Fruit fly (Drosophila melanogaster): ENCODE results near the gene cutlet.

The cutlet gene

DNA sequence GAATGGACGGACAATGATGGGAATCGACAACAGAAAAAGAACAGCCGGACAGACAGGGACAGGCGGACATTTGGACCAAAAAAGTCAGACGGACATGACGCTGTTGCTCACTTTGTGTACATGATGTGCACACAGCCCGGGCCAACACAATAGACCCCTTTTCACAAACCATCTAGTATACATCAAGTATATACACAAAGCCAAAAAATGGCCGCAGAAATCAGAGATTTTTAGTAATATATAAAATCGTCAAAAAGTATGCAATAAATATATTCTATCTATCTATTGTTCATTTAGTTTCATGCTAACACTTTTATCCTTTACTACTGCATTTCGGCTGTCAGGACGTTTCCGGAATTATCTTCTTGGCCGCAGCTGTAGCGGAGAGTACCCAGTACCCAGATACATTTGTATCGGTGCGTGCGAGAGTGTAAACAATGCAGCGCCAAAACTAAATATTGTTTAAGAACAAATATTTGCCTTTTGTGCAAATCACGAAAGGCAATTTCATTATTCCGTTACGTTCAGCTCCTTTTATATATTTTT lies 7.9 kb upstream of the cutlet start (continued):
- TF ChIP-seq mirr (GFP tag; optimal IDR thresholded peaks at IDR 0.05): no peak
- no peak for TF ChIP-seq CG6765 (GFP tag; optimal IDR thresholded peaks at IDR 0.05)
- no peak for TF ChIP-seq btn (GFP tag; optimal IDR thresholded peaks at IDR 0.05)
- TF ChIP-seq HLH4C (GFP tag; IDR thresholded peaks at IDR 0.05; ENCODE audit: partially characterized antibody): no peak
- no peak for TF ChIP-seq HLHmδ (GFP tag; optimal IDR thresholded peaks at IDR 0.05)
- TF ChIP-seq Sry-δ (GFP tag; optimal IDR thresholded peaks at IDR 0.05): no peak
- TF ChIP-seq CG13296 (GFP tag; optimal IDR thresholded peaks at IDR 0.05): peak; percentile 18
- no peak for TF ChIP-seq Sin3A (optimal IDR thresholded peaks at IDR 0.05)
- peak; percentile 22; the same call in 1 of the 3 replicates for TF ChIP-seq dysf (GFP tag; IDR thresholded peaks at IDR 0.05)
- no peak for TF ChIP-seq sc (optimal IDR thresholded peaks at IDR 0.05)
- no peak for TF ChIP-seq sc (GFP tag; optimal IDR thresholded peaks at IDR 0.05)
- no peak for TF ChIP-seq CG1647 (GFP tag; optimal IDR thresholded peaks at IDR 0.05)
- no peak for TF ChIP-seq pnt (GFP tag; optimal IDR thresholded peaks at IDR 0.05)
- TF ChIP-seq sob (GFP tag; IDR thresholded peaks at IDR 0.05): no peak
- no peak for TF ChIP-seq cg (GFP tag; optimal IDR thresholded peaks at IDR 0.05)
- no peak for TF ChIP-seq prd (optimal IDR thresholded peaks at IDR 0.05)
- TF ChIP-seq prd (GFP tag; IDR thresholded peaks at IDR 0.05): no peak
- TF ChIP-seq tgo (GFP tag; IDR thresholded peaks at IDR 0.05): no peak
- no peak for TF ChIP-seq B-H2 (GFP tag; optimal IDR thresholded peaks at IDR 0.05)
- no peak for TF ChIP-seq Dip2 (GFP tag; IDR thresholded peaks at IDR 0.05)
- TF ChIP-seq mam (GFP tag; optimal IDR thresholded peaks at IDR 0.05): peak; percentile 6
- no peak for TF ChIP-seq hb (GFP tag; IDR thresholded peaks at IDR 0.05; ENCODE audit: partially characterized antibody)
- no peak for TF ChIP-seq CG6254 (GFP tag; optimal IDR thresholded peaks at IDR 0.05)
- TF ChIP-seq HHEX (GFP tag; optimal IDR thresholded peaks at IDR 0.05): peak; percentile 30
- no peak for TF ChIP-seq CG11085 (GFP tag; IDR thresholded peaks at IDR 0.05)
- no peak for TF ChIP-seq ab (GFP tag; optimal IDR thresholded peaks at IDR 0.05)
- no peak for TF ChIP-seq Atf3 (GFP tag; optimal IDR thresholded peaks at IDR 0.05)
- TF ChIP-seq CkIIα-i1 (GFP tag; IDR thresholded peaks at IDR 0.05): no peak
- peak; percentile 35 for TF ChIP-seq CTCF (GFP tag; optimal IDR thresholded peaks at IDR 0.05)
- no peak for TF ChIP-seq nerfin-1 (tag; optimal IDR thresholded peaks at IDR 0.05)
- TF ChIP-seq slbo (GFP tag; IDR thresholded peaks at IDR 0.05): no peak; the same call in 1 of the 2 replicates
- no peak for TF ChIP-seq knrl (GFP tag; IDR thresholded peaks at IDR 0.05; ENCODE audit: partially characterized antibody)
- no peak for TF ChIP-seq abd-A (tag; optimal IDR thresholded peaks at IDR 0.05)
- TF ChIP-seq Ssrp (tag; optimal IDR thresholded peaks at IDR 0.05): peak; percentile 7
- no peak for TF ChIP-seq CG9797 (GFP tag; optimal IDR thresholded peaks at IDR 0.05)
- peak; percentile 36 for TF ChIP-seq PHDP (tag; optimal IDR thresholded peaks at IDR 0.05)
- TF ChIP-seq CG17361 (GFP tag; IDR thresholded peaks at IDR 0.05): no peak
- TF ChIP-seq CG11696 (GFP tag; IDR thresholded peaks at IDR 0.05): peak; percentile 59
- TF ChIP-seq CG17912 (GFP tag; optimal IDR thresholded peaks at IDR 0.05): no peak
- no peak for TF ChIP-seq CG4617 (GFP tag; optimal IDR thresholded peaks at IDR 0.05; ENCODE audit: borderline replicate concordance)
- no peak for TF ChIP-seq Scr (GFP tag; IDR thresholded peaks at IDR 0.05; ENCODE audit: partially characterized antibody)
- no peak for TF ChIP-seq CG16779 (GFP tag; IDR thresholded peaks at IDR 0.05)
- no peak for TF ChIP-seq hth (optimal IDR thresholded peaks at IDR 0.05)
- no peak for TF ChIP-seq z (GFP tag; IDR thresholded peaks at IDR 0.05)
- TF ChIP-seq unpg (GFP tag; optimal IDR thresholded peaks at IDR 0.05): no peak
- TF ChIP-seq CG32532 (GFP tag; IDR thresholded peaks at IDR 0.05): peak; percentile 36; the same call in 1 of the 2 replicates
- no peak for TF ChIP-seq CG9932 (GFP tag; IDR thresholded peaks at IDR 0.05)
- peak; percentile 19 for TF ChIP-seq scrt (GFP tag; optimal IDR thresholded peaks at IDR 0.05)
- TF ChIP-seq hbn (GFP tag; IDR thresholded peaks at IDR 0.05; ENCODE audit: partially characterized antibody): no peak
- no peak for TF ChIP-seq bbx (GFP tag; IDR thresholded peaks at IDR 0.05; ENCODE audit: partially characterized antibody)
- no peak for TF ChIP-seq Max (GFP tag; optimal IDR thresholded peaks at IDR 0.05)
- TF ChIP-seq unc-4 (GFP tag; IDR thresholded peaks at IDR 0.05; ENCODE audit: partially characterized antibody): no peak

Data from whole organism, embryonic.